Fruit fly (Drosophila melanogaster): ENCODE results near the gene CG13722.

Gene CG13722

DNA sequence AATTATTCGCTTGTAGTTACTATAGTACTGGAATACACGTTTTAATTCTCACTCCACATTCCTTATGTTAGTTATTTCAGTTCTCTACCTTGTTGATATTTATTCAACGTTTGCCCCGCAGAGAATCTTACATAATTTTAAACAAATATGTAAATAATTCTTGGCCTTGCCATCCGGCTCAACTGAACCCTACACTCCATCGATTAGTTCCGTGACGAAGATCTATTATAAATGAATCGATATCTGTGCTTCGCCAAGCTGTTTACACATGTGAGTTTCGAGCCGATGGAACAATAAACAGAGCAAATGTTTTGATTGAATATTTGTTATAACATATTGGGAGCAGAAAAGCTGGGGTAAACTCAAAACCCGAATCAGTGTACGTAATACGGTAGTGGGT, 31.0 kb upstream of the CG13722 start (continued):
- TF ChIP-seq Taf1 (GFP tag; IDR thresholded peaks at IDR 0.05) (no peak), Ssrp (tag; optimal IDR thresholded peaks at IDR 0.05) (no peak), CG3995 (GFP tag; optimal IDR thresholded peaks at IDR 0.05) (no peak), D (optimal IDR thresholded peaks at IDR 0.05) (no peak), D (GFP tag; optimal IDR thresholded peaks at IDR 0.05) (no peak), CG12104 (GFP tag; optimal IDR thresholded peaks at IDR 0.05) (peak; percentile 5), Pdp1 (GFP tag; optimal IDR thresholded peaks at IDR 0.05) (no peak), CG9797 (GFP tag; optimal IDR thresholded peaks at IDR 0.05) (no peak), CG14965 (GFP tag; optimal IDR thresholded peaks at IDR 0.05; ENCODE audit: borderline replicate concordance) (no peak), twi (tag; optimal IDR thresholded peaks at IDR 0.05) (no peak), CG8281 (tag; optimal IDR thresholded peaks at IDR 0.05) (no peak), Bteb2 (GFP tag; optimal IDR thresholded peaks at IDR 0.05) (peak; percentile 27), Atf3 (GFP tag; optimal IDR thresholded peaks at IDR 0.05) (no peak), Neu2 (GFP tag; optimal IDR thresholded peaks at IDR 0.05; ENCODE audit: borderline replicate concordance) (no peak), fru (optimal IDR thresholded peaks at IDR 0.05) (no peak), Oli (tag; optimal IDR thresholded peaks at IDR 0.05) (no peak), CG13894 (tag; optimal IDR thresholded peaks at IDR 0.05) (peak; percentile 30), CG8478 (optimal IDR thresholded peaks at IDR 0.05) (no peak), CG12942 (GFP tag; optimal IDR thresholded peaks at IDR 0.05) (no peak), CG18599 (GFP tag; optimal IDR thresholded peaks at IDR 0.05) (peak; percentile 51), odd (GFP tag; optimal IDR thresholded peaks at IDR 0.05) (peak; percentile 47), jigr1 (GFP tag; IDR thresholded peaks at IDR 0.05) (no peak), CG14050 (GFP tag; IDR thresholded peaks at IDR 0.05) (no peak), CG4360 (GFP tag; IDR thresholded peaks at IDR 0.05) (no peak), zf30C (GFP tag; optimal IDR thresholded peaks at IDR 0.05) (no peak), CG6689 (GFP tag; IDR thresholded peaks at IDR 0.05) (no peak), Xbp1 (GFP tag; optimal IDR thresholded peaks at IDR 0.05) (no peak), CG3407 (GFP tag; optimal IDR thresholded peaks at IDR 0.05) (no peak), dimm (GFP tag; IDR thresholded peaks at IDR 0.05) (no peak), dan (GFP tag; IDR thresholded peaks at IDR 0.05) (no peak), vfl (GFP tag; optimal IDR thresholded peaks at IDR 0.05) (no peak), kni (GFP tag; optimal IDR thresholded peaks at IDR 0.05) (no peak), ATbp (GFP tag; optimal IDR thresholded peaks at IDR 0.05) (peak; percentile 40), p53 (GFP tag; optimal IDR thresholded peaks at IDR 0.05) (no peak), zfh1 (GFP tag; IDR thresholded peaks at IDR 0.05) (no peak), Asciz (GFP tag; optimal IDR thresholded peaks at IDR 0.05) (peak; percentile 43), ken (GFP tag; IDR thresholded peaks at IDR 0.05) (no peak), Xrp1 (GFP tag; IDR thresholded peaks at IDR 0.05) (peak; percentile 55), CG11504 (tag; optimal IDR thresholded peaks at IDR 0.05) (no peak), CoRest (tag; optimal IDR thresholded peaks at IDR 0.05) (peak; percentile 5), NK7.1 (GFP tag; optimal IDR thresholded peaks at IDR 0.05) (no peak), CG6791 (GFP tag; IDR thresholded peaks at IDR 0.05; ENCODE audit: partially characterized antibody) (no peak), MBD-R2 (GFP tag; IDR thresholded peaks at IDR 0.05) (no peak), E2f2 (GFP tag; IDR thresholded peaks at IDR 0.05) (no peak), gsb-n (tag; optimal IDR thresholded peaks at IDR 0.05) (peak; percentile 18), CG1647 (GFP tag; optimal IDR thresholded peaks at IDR 0.05) (no peak), CG15479 (GFP tag; optimal IDR thresholded peaks at IDR 0.05) (no peak), yki (optimal IDR thresholded peaks at IDR 0.05) (no peak), CG31441 (GFP tag; IDR thresholded peaks at IDR 0.05) (no peak), Ravus (GFP tag; IDR thresholded peaks at IDR 0.05) (no peak), wor (GFP tag; IDR thresholded peaks at IDR 0.05) (no peak), E2f1 (GFP tag; IDR thresholded peaks at IDR 0.05) (peak; percentile 41; the same call in 1 of the 2 replicates), CG5245 (GFP tag; optimal IDR thresholded peaks at IDR 0.05) (no peak), CG12769 (tag; optimal IDR thresholded peaks at IDR 0.05) (peak; percentile 81)
